Worm (Caenorhabditis elegans): Measurements from ENCODE around the gene irld-52.
"Not testable (repeated sequence)": the region's sequence is repeated elsewhere in the genome, so short reads cannot be mapped to it uniquely, and the experiment has no call there.

irld-52 gene

DNA sequence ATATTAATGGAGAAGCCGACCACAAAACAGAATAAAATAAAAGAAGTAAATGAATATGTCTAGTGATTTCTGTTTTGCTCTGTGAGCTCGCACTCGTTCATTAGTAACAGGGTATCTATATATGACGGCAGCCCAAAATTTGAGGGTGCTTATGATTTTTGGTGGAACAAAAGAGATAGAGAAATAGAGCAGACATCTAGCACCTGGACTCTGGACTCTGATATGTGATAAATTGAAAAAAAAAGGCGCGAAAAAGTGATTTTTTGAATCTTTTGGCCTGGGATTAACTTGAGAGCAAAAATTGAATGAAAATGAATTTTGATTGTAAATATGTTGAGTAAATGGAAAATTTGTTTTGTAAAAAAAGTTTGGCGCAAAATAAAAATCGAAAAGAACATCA lies 2.8 kb upstream of the irld-52 start, which contains the start of gene nhr-283:
TSS of gene nhr-283 (minus strand) at position 101 of the 400 bp plus-strand sequence.
- TF ChIP-seq ztf-29 (GFP tag; IDR thresholded peaks at IDR 0.05), result no peak
- no peak for TF ChIP-seq med-1 (GFP tag; optimal IDR thresholded peaks at IDR 0.05; ENCODE audit: insufficient read depth)
- TF ChIP-seq tab-1 (GFP tag; IDR thresholded peaks at IDR 0.05), result no peak

DNA sequence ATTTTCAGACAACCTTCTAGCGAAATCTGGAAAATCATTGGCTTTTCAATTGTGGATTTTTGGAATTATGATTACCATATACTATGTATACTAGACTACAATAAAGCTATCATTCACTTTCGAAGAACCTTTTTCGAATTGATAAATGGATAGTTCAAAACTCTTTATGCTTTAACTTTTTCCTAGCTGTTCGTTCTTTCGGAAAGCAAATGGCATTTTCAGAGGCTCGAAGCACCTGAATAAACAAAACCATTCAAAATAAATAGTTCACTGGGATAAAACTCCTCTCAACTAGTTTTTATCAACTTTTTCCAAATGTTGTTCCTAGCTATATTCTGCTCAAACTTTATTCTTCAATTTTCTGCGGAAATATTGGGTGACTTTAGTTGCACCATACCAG lies 1.6 kb downstream of the irld-52 start, which contains the start of gene T26E4.2:
TSS of gene T26E4.2 (plus strand) at position 301 of the 400 bp plus-strand sequence.
- TF ChIP-seq tab-1 (GFP tag; IDR thresholded peaks at IDR 0.05) (no peak), med-1 (GFP tag; optimal IDR thresholded peaks at IDR 0.05; ENCODE audit: insufficient read depth) (no peak), cog-1 (tag; optimal IDR thresholded peaks at IDR 0.05) (no peak), ztf-29 (GFP tag; IDR thresholded peaks at IDR 0.05) (no peak), T22C8.4 (GFP tag; IDR thresholded peaks at IDR 0.05) (no peak), klf-2 (GFP tag; conservative IDR thresholded peaks at IDR 0.05) (no peak), flt-1 (GFP tag; IDR thresholded peaks at IDR 0.05) (no peak), ref-1 (GFP tag; conservative IDR thresholded peaks at IDR 0.05) (no peak), ztf-23 (GFP tag; IDR thresholded peaks at IDR 0.05) (no peak)

DNA sequence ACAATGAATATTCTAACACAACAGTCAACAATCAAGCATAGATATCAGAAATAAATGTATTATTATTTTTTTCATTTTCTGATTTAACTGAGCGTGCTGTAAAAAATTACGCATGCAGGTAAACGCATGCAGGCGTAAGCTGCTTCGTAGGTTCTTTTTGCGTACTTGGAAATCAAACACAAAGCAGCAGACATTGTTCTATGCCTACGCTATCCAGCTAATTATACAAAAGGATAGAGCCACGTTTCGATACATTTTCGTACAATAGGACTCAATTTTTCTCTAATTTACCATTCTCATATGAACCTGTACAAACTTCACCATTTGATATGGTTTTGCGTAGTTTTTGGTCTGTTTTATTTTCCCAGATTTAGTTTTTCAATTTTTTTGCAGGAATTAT lies 3.0 kb downstream of the irld-52 start, which contains the start of gene T26E4.3:
TSS of gene T26E4.3 (plus strand) at position 301 of the 400 bp plus-strand sequence.
- TF ChIP-seq flt-1 (GFP tag; IDR thresholded peaks at IDR 0.05), result no peak

DNA sequence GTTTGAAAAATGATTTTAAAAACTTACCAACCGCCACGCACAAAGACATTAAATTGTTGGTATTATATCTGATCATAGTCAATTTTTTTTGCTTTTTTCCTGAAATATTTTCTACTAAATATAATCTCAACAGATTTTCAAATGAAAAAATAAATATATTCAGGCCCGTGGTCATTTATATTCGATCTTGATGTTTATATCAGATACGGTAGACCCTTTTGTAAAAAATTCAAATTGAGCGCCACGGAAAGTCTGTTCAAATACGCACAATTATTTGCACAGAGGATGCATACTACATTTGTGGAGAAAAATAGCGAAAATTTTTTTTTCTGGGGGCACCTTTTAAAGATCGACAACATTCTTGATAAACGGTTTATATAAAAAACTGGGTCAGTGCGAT lies 12.9 kb downstream of the irld-52 start, which contains the start of gene T26E4.4:
TSS of gene T26E4.4 (minus strand) at position 101 of the 400 bp plus-strand sequence.
- no peak for TF ChIP-seq tab-1 (GFP tag; IDR thresholded peaks at IDR 0.05)
- no peak for TF ChIP-seq klf-2 (GFP tag; conservative IDR thresholded peaks at IDR 0.05)
- no peak for TF ChIP-seq ztf-23 (GFP tag; IDR thresholded peaks at IDR 0.05)
- no peak for TF ChIP-seq ztf-29 (GFP tag; IDR thresholded peaks at IDR 0.05)
- TF ChIP-seq cog-1 (tag; optimal IDR thresholded peaks at IDR 0.05), result no peak
- no peak for TF ChIP-seq T22C8.4 (GFP tag; IDR thresholded peaks at IDR 0.05)
- no peak for TF ChIP-seq flt-1 (GFP tag; IDR thresholded peaks at IDR 0.05)
- no peak for TF ChIP-seq ref-1 (GFP tag; conservative IDR thresholded peaks at IDR 0.05)
- no peak for TF ChIP-seq med-1 (GFP tag; optimal IDR thresholded peaks at IDR 0.05; ENCODE audit: insufficient read depth)

DNA sequence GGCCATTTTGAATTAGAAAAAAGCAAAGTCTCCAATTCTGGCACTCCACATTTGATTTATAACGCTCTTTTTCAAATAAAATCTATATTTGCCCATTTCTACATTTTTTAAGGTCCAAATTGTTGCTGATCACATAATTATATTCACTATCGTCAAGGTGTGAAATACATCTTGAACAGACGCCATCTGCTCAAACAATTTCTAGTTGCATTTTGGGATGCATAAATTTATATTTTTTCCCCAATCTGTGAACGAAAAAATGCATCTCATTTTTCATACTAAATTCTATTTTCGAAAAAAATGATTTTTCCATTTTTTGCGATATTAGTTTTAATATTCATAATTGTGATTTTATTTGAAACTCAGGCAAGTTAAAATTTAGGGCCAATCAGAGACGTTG lies 13.8 kb downstream of the irld-52 start, which contains the start of gene T26E4.7:
TSS of gene T26E4.7 (plus strand) at position 301 of the 400 bp plus-strand sequence.
- no peak for TF ChIP-seq T22C8.4 (GFP tag; IDR thresholded peaks at IDR 0.05)

DNA sequence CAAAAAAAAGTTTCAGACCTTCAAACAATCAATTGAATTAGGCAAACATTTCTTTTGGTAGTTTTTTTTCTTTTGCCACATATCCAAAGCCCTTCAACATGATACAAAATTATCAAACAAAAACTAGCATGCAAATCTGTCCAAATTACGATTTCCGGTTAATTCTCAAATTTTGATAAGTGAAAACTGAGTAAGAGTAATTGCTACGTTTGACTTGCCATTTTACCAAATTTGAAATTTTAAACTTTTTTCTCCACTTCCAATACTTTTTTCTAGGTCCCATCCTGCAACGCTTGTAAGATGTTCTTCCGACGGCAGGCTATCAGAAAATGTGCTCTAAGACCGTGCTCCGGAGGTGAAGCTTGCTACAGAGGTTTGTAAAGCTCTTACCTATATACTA lies 16.6 kb downstream of the irld-52 start, which contains the start of gene nhr-223:
TSS of gene nhr-223 (plus strand) at position 301 of the 400 bp plus-strand sequence.
- TF ChIP-seq ztf-23 (GFP tag; IDR thresholded peaks at IDR 0.05), result no peak
- TF ChIP-seq med-1 (GFP tag; optimal IDR thresholded peaks at IDR 0.05; ENCODE audit: insufficient read depth), result no peak
- TF ChIP-seq ref-1 (GFP tag; conservative IDR thresholded peaks at IDR 0.05), result no peak
- TF ChIP-seq cog-1 (tag; optimal IDR thresholded peaks at IDR 0.05), result no peak
- no peak for TF ChIP-seq ztf-29 (GFP tag; IDR thresholded peaks at IDR 0.05)
- TF ChIP-seq tab-1 (GFP tag; IDR thresholded peaks at IDR 0.05), result no peak
- TF ChIP-seq flt-1 (GFP tag; IDR thresholded peaks at IDR 0.05), result no peak
- no peak for TF ChIP-seq klf-2 (GFP tag; conservative IDR thresholded peaks at IDR 0.05)
- TF ChIP-seq T22C8.4 (GFP tag; IDR thresholded peaks at IDR 0.05), result no peak

DNA sequence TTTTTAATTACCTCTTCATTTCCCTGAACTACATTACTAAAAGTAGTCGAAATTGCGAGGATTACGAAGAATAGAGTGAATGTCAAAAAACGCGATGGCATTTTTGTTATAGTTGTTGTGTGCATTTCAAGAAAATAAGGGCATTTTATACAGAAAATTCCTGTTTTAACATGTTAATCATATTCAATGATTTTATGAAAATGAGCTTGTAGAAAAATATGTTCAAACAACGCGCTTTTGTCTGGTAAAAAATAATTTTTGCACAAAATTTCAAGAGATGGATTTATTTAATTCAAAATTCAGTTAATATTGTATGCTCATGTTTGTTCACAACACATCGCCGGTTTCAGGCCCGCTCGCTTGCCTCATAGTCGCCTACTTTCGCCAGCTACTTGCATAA lies 18.6 kb downstream of the irld-52 start, which contains the start of gene T26E4.10:
TSS of gene T26E4.10 (minus strand) at position 101 of the 400 bp plus-strand sequence.
- TF ChIP-seq klf-2 (GFP tag; conservative IDR thresholded peaks at IDR 0.05) (no peak), ztf-29 (GFP tag; IDR thresholded peaks at IDR 0.05) (no peak), flt-1 (GFP tag; IDR thresholded peaks at IDR 0.05) (no peak), tab-1 (GFP tag; IDR thresholded peaks at IDR 0.05) (no peak), ztf-23 (GFP tag; IDR thresholded peaks at IDR 0.05) (no peak), med-1 (GFP tag; optimal IDR thresholded peaks at IDR 0.05; ENCODE audit: insufficient read depth) (no peak), cog-1 (tag; optimal IDR thresholded peaks at IDR 0.05) (no peak), T22C8.4 (GFP tag; IDR thresholded peaks at IDR 0.05) (no peak), ref-1 (GFP tag; conservative IDR thresholded peaks at IDR 0.05) (no peak)

DNA sequence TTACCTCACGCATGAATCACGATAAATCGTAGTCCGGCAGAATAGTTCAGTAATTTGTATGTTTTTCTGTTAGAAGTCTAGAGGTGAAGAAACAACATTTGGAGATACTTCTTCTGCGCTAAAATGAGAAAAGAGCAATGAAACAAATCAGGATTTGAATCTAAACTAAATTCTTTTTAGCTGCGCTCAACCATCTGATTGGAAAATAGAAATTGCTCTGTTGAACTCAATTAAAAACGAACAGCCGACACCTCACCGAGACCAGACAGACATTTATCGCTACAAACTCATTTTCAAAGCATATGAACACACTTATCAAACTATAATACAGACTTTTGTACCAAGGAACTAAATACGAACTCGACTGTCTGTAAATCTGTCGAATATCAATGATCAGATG lies 23.1 kb downstream of the irld-52 start, which contains the start of gene T26E4.9:
TSS of gene T26E4.9 (minus strand) at position 101 of the 400 bp plus-strand sequence.
- not testable (repeated sequence) for TF ChIP-seq cog-1 (tag; optimal IDR thresholded peaks at IDR 0.05); T22C8.4 (GFP tag; IDR thresholded peaks at IDR 0.05); med-1 (GFP tag; optimal IDR thresholded peaks at IDR 0.05; ENCODE audit: insufficient read depth)

DNA sequence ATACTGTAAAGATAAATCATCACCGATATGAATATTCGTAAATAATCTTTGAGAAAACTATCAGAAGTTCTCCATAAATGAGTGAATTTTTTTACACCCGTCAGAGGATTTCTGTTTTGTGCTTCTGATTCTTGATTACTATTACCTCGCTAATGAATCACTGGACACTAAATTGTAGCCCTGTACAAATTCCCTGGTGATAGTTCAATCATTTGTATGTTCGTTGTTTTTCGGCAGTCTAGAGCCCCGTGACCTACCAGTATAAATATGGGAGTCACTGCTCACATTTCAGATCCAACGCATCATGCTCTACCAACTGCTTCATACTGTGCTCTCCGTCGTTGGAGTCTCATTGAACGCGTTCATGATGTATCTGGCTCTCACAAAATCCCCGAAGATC lies 23.6 kb downstream of the irld-52 start, which contains the start of gene srd-27:
TSS of gene srd-27 (plus strand) at position 301 of the 400 bp plus-strand sequence.
- not testable (repeated sequence) for TF ChIP-seq T22C8.4 (GFP tag; IDR thresholded peaks at IDR 0.05); ztf-23 (GFP tag; IDR thresholded peaks at IDR 0.05); cog-1 (tag; optimal IDR thresholded peaks at IDR 0.05)

DNA sequence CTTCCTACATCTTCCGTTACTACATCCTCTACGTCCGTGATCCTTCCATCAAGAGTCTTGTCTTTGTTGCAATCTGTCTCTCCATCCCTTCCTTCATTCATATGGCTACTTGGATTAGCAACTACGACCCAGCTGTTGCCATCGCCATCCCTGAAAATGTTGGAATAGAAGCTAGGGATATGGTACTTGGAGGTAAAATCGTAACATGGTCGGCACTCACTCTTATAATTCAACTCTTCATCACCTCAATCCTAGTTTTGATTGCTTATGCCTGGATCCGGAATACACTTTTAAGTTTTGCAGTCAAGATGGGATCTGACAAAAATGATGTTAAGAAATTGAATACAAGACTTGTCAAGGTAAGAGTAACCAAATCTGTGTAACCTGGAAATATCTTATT lies 24.3 kb downstream of the irld-52 start, which contains the start of gene T26E4.18:
TSS of gene T26E4.18 (minus strand) at position 101 of the 400 bp plus-strand sequence.
- TF ChIP-seq flt-1 (GFP tag; IDR thresholded peaks at IDR 0.05); cog-1 (tag; optimal IDR thresholded peaks at IDR 0.05); tab-1 (GFP tag; IDR thresholded peaks at IDR 0.05): not testable (repeated sequence)

DNA sequence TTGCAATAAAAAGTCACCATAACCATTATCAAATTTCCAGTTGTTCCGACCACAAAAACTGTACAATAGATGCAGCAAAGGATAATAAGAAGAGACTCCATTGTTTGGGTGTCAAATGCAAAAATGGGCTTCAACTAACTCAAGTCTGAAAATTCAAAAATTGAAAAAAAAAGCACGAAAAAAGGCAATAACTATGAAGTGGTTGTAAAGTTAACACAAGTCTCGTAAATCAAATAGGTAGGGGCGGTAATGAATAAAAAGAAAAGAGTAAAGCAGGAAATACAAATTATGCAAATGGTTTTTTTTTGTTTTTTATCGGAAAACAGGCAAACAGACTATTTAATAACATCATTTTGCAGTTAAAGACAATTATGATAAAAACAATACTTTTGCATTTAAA lies 27.9 kb downstream of the irld-52 start, which contains the start of gene srsx-38:
TSS of gene srsx-38 (minus strand) at position 101 of the 400 bp plus-strand sequence.
- not testable (repeated sequence) for TF ChIP-seq ztf-29 (GFP tag; IDR thresholded peaks at IDR 0.05); cog-1 (tag; optimal IDR thresholded peaks at IDR 0.05); ref-1 (GFP tag; conservative IDR thresholded peaks at IDR 0.05)
